Worm (Caenorhabditis elegans): ENCODE measurements around the gene msd-4.

The msd-4 gene

DNA sequence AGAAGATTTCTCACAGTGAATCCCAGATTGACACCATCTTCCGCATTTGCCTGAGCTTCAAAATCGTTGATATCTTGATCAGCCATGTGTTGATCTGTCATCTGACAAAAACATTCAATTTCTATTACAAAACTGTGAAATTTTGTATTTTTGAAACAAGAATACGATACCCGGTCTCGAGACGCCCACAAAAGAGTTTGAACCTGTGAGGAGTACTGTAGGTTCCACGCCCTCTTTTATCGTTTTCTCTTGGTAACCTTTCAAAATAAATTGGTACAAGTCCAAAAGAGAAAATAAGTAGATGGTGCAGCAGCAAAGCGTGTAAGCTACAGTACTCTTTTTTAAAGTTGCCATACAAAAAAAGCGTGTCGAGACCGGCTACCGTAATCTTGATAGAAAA, 41.4 kb upstream of the msd-4 start, which contains the start of gene F26F4.12:
F26F4.12 (minus strand) TSS at position 101 of the 400 bp plus-strand sequence.
- no peak for TF ChIP-seq pha-2 (tag; optimal IDR thresholded peaks at IDR 0.05)
- no peak for TF ChIP-seq unc-3 (GFP tag; conservative IDR thresholded peaks at IDR 0.05)
- no peak for TF ChIP-seq unc-3 (tag; optimal IDR thresholded peaks at IDR 0.05)
- no peak for TF ChIP-seq fkh-6 (tag; optimal IDR thresholded peaks at IDR 0.05)
- no peak for TF ChIP-seq nhr-232 (tag; optimal IDR thresholded peaks at IDR 0.05)
- no peak for TF ChIP-seq ttx-3 (tag; optimal IDR thresholded peaks at IDR 0.05)
- no peak for TF ChIP-seq sox-2 (GFP tag; IDR thresholded peaks at IDR 0.05)
- no peak for TF ChIP-seq lim-6 (tag; optimal IDR thresholded peaks at IDR 0.05)
- TF ChIP-seq ceh-14 (tag; optimal IDR thresholded peaks at IDR 0.05) = no peak
- TF ChIP-seq ceh-24 (tag; optimal IDR thresholded peaks at IDR 0.05) = no peak

DNA sequence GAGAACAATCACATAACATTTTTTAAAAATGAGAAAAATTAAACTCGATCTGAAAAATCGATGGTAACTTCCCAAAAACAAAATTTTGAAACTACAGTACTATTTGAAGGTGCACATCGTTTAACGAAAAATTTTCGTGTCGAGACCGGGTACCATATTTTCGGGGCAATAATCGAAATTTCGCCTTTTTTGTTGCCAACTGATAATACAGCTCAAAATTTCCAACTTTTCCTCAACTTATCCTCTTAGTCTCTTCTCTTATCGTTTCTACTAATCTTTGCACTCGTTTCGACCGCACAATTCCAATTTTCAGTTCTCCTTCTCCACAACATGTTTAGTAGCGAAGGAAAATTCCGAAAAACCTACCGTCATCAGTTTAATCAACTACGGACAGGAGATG, 38.4 kb upstream of the msd-4 start, which contains the start of gene rom-1:
rom-1 (plus strand) TSS at position 301 of the 400 bp plus-strand sequence.
- TF ChIP-seq unc-42 (tag; optimal IDR thresholded peaks at IDR 0.05) (no peak), npax-4 (tag; optimal IDR thresholded peaks at IDR 0.05) (no peak), pha-4 (tag; optimal IDR thresholded peaks at IDR 0.05) (no peak), dmd-4 (tag; optimal IDR thresholded peaks at IDR 0.05; ENCODE audit: borderline replicate concordance) (no peak), ets-4 (tag; optimal IDR thresholded peaks at IDR 0.05) (no peak), hlh-30 (tag; optimal IDR thresholded peaks at IDR 0.05; ENCODE audit: insufficient read depth) (no peak), elt-2 (tag; optimal IDR thresholded peaks at IDR 0.05) (no peak), hlh-13 (GFP tag; optimal IDR thresholded peaks at IDR 0.05) (no peak), T23F11.4 (GFP tag; optimal IDR thresholded peaks at IDR 0.05) (no peak), odd-2 (tag; optimal IDR thresholded peaks at IDR 0.05) (no peak), zip-5 (tag; optimal IDR thresholded peaks at IDR 0.05) (no peak), che-1 (tag; optimal IDR thresholded peaks at IDR 0.05) (no peak), ref-2 (tag; optimal IDR thresholded peaks at IDR 0.05) (no peak), fkh-6 (tag; optimal IDR thresholded peaks at IDR 0.05) (no peak), mec-3 (tag; optimal IDR thresholded peaks at IDR 0.05; ENCODE audit: borderline replicate concordance) (no peak), ama-1 (optimal IDR thresholded peaks at IDR 0.05) (no peak)

DNA sequence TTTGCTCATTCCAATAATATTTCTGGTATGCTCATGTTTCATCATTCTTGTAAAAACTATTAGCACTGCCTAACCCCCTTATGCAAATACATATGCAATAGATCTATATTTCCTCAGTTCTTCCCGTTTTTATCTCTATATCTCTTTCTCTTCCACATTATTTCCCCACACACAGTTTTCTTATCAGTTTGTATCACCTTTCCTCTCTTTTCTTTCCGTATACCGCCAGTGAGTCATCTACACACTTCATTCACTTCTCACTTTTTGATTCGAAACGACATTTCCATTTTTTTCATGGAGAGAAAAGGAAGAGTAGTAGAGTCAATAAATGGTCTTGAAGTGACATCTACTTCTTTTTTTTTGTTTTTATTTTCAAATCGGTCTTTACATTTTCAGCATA, 37.8 kb upstream of the msd-4 start:
- TF ChIP-seq nhr-11 (tag; optimal IDR thresholded peaks at IDR 0.05) (no peak), hlh-30 (tag; optimal IDR thresholded peaks at IDR 0.05; ENCODE audit: insufficient read depth) (no peak), elt-2 (tag; optimal IDR thresholded peaks at IDR 0.05) (peak; percentile 43), tbx-2 (tag; optimal IDR thresholded peaks at IDR 0.05) (no peak), mec-3 (tag; optimal IDR thresholded peaks at IDR 0.05; ENCODE audit: borderline replicate concordance) (no peak), nhr-232 (tag; optimal IDR thresholded peaks at IDR 0.05) (no peak)

DNA sequence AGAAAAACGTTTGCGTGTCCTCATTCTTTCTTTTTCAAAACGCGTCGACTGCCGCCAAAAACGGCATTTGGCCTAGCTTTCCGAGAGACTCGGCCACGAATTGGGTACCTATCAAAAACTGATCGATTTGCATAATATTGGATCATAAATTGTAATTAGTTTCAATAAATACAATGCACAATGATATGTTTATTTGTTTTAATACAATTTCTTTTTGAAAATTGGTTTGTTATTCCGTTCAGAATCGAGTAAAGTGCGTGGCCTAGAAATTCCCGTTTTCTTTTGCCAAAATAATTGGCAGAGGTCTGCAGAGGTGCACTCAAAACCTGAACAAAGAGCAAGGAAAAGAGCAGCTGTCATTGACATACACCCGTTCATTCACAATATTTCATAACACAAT, 36.9 kb upstream of the msd-4 start, which contains the start of gene F26F4.8:
F26F4.8 (minus strand) TSS at position 69 of the 400 bp plus-strand sequence.
- TF ChIP-seq C08G9.2 (tag; optimal IDR thresholded peaks at IDR 0.05) (peak; percentile 90), ceh-14 (tag; optimal IDR thresholded peaks at IDR 0.05) (peak; percentile 14), ceh-18 (tag; optimal IDR thresholded peaks at IDR 0.05) (peak; percentile 6), fax-1 (tag; optimal IDR thresholded peaks at IDR 0.05) (peak; percentile 51), dmd-4 (tag; optimal IDR thresholded peaks at IDR 0.05; ENCODE audit: borderline replicate concordance) (no peak), ztf-16 (tag; optimal IDR thresholded peaks at IDR 0.05) (peak; percentile 1), ets-4 (tag; optimal IDR thresholded peaks at IDR 0.05) (peak; percentile 88), che-1 (tag; optimal IDR thresholded peaks at IDR 0.05) (no peak), hlh-13 (GFP tag; optimal IDR thresholded peaks at IDR 0.05) (no peak), pha-2 (tag; optimal IDR thresholded peaks at IDR 0.05) (no peak), fkh-6 (tag; optimal IDR thresholded peaks at IDR 0.05) (peak; percentile 40), unc-42 (tag; optimal IDR thresholded peaks at IDR 0.05) (peak; percentile 20), tbx-7 (tag; optimal IDR thresholded peaks at IDR 0.05) (peak; percentile 85), C38D4.7 (GFP tag; optimal IDR thresholded peaks at IDR 0.05) (no peak), dve-1 (tag; optimal IDR thresholded peaks at IDR 0.05) (no peak), mec-3 (tag; optimal IDR thresholded peaks at IDR 0.05; ENCODE audit: borderline replicate concordance) (peak; percentile 79), pqm-1 (tag; optimal IDR thresholded peaks at IDR 0.05) (no peak), elt-2 (tag; optimal IDR thresholded peaks at IDR 0.05) (peak; percentile 62), npax-4 (tag; optimal IDR thresholded peaks at IDR 0.05) (no peak), ahr-1 (tag; optimal IDR thresholded peaks at IDR 0.05) (peak; percentile 24), ceh-24 (tag; optimal IDR thresholded peaks at IDR 0.05) (no peak), ceh-22 (tag; optimal IDR thresholded peaks at IDR 0.05) (no peak), lim-6 (tag; optimal IDR thresholded peaks at IDR 0.05) (peak; percentile 43), T23F11.4 (GFP tag; optimal IDR thresholded peaks at IDR 0.05) (no peak), pha-4 (tag; optimal IDR thresholded peaks at IDR 0.05) (no peak), ceh-19 (GFP tag; optimal IDR thresholded peaks at IDR 0.05) (no peak), unc-86 (tag; optimal IDR thresholded peaks at IDR 0.05) (peak; percentile 10), ceh-30 (tag; optimal IDR thresholded peaks at IDR 0.05) (no peak), ref-2 (tag; optimal IDR thresholded peaks at IDR 0.05) (peak; percentile 51), ceh-2 (tag; optimal IDR thresholded peaks at IDR 0.05) (peak; percentile 93), rnt-1 (tag; optimal IDR thresholded peaks at IDR 0.05) (peak; percentile 46), tbx-2 (tag; optimal IDR thresholded peaks at IDR 0.05) (peak; percentile 85), nhr-232 (tag; optimal IDR thresholded peaks at IDR 0.05) (no peak), K02D7.2 (tag; optimal IDR thresholded peaks at IDR 0.05) (no peak), F13H6.1 (tag; optimal IDR thresholded peaks at IDR 0.05) (peak; percentile 37)
